Worm (Caenorhabditis elegans) whole organism, L4/young adult: ENCODE measurements around the gene lev-1.

Experiments
- W03F9.2 ChIP-seq: fragments of 150-350 bp; optimal IDR thresholded peaks from 2 replicates; lab custom pipeline; 2014; ENCODE audit warnings: missing biosample characterization, missing genetic modification characterization
- dao-5 ChIP-seq: sonication (generic microtip); optimal IDR thresholded peaks from 2 replicates; lab custom pipeline; 2016; ENCODE audit warnings: missing genotype, missing genetic modification characterization, moderate library complexity, missing compliant biosample characterization

DNA sequence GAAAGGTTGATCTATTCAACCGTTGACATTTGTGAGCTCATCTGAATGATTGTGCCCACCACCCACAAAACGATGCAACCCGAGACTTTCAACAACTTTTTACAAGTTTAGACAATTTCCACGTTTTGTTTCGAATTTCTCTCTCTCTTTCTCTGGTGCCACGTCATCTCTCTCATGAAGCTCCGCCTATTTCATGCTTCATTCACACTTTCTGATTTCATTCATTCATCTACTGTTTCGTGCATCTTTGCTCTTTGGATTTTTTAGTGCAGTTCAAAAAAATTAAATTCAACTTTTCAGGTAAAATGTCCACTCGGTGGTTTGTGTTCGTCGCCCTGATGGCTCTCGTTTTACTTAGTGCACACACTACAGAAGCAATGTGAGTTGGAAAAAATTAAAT lies 29.9 kb downstream of the lev-1 start, which contains the start of gene nlp-79:
- TF ChIP-seq dao-5 (no peak), W03F9.2 (tag; lab: Kevin White, UChicago) (no peak)
